Worm (Caenorhabditis elegans) whole organism, L4 larva: ENCODE results near the gene C10A4.3.

Source experiments
- ama-1 ChIP-seq: fragments of 150-350 bp; optimal IDR thresholded peaks from 2 replicates; lab custom pipeline; 2014; ENCODE audit warnings: inconsistent platforms, mixed read lengths
- ces-1 ChIP-seq: fragments of 150-350 bp; sonication (generic microtip); optimal IDR thresholded peaks from 4 replicates; lab custom pipeline; 2014; ENCODE audit warnings: missing biosample characterization, missing genetic modification reagents, missing genetic modification characterization
- nhr-28 ChIP-seq: fragments of 150-350 bp; optimal IDR thresholded peaks from 2 replicates; lab custom pipeline; 2014; ENCODE audit warnings: missing biosample characterization, missing genetic modification characterization
- skn-1 ChIP-seq: fragments of 150-350 bp; optimal IDR thresholded peaks from 2 replicates; lab custom pipeline; 2014; ENCODE audit warnings: missing biosample characterization, missing genetic modification characterization

- TF ChIP-seq skn-1 (tag; lab: Kevin White, UChicago), result no peak
- peak; percentile 2 for TF ChIP-seq nhr-28 (tag; lab: Kevin White, UChicago)
- TF ChIP-seq ces-1, result no peak
- TF ChIP-seq ama-1 (lab: Kevin White, UChicago), result no peak
Observed at ce11 chrX:7446485-7446884, 41.0 kb downstream of the C10A4.3 start.
